Fruit fly (Drosophila melanogaster) whole organism, embryonic: ENCODE results near the gene CG13995.

Experiments used
- Aef1 ChIP-seq: fragments of 200-800 bp; sonication (Bioruptor generic); IDR thresholded peaks from 3 replicates; pipeline ENCODE4 v1.3.6; 2022; ENCODE audit warnings: missing biosample characterization, missing genetic modification characterization
- Antp ChIP-seq: fragments of 200-800 bp; sonication (Bioruptor generic); optimal IDR thresholded peaks from 3 replicates; lab custom pipeline; 2016; ENCODE audit warnings: missing biosample characterization, missing genetic modification characterization
- Bgb ChIP-seq: fragments of 200-800 bp; sonication (Bioruptor generic); IDR thresholded peaks from 2 replicates; pipeline ENCODE4 v1.3.6; 2022; ENCODE audit warnings: missing biosample characterization, missing genetic modification characterization; ENCODE audit not compliant: partially characterized antibody
- Bteb2 ChIP-seq: fragments of 200-800 bp; sonication (Bioruptor generic); optimal IDR thresholded peaks from 2 replicates; lab custom pipeline; 2016; ENCODE audit warnings: missing biosample characterization, missing genetic modification characterization
- CG10274 ChIP-seq: fragments of 200-800 bp; sonication (Bioruptor generic); optimal IDR thresholded peaks from 3 replicates; lab custom pipeline; 2017; ENCODE audit warnings: missing biosample characterization, mild to moderate bottlenecking, missing genetic modification characterization
- CG11695 ChIP-seq: fragments of 200-800 bp; sonication (Bioruptor generic); IDR thresholded peaks from 3 replicates; pipeline ENCODE4 v1.3.6; 2022; ENCODE audit warnings: missing biosample characterization, missing genetic modification characterization
- CG11723 ChIP-seq: fragments of 200-800 bp; sonication (Bioruptor generic); optimal IDR thresholded peaks from 2 replicates; lab custom pipeline; 2017; ENCODE audit warnings: missing biosample characterization, mild to moderate bottlenecking, missing genetic modification characterization
- CG17568 ChIP-seq: fragments of 200-800 bp; sonication (Bioruptor generic); optimal IDR thresholded peaks from 2 replicates; lab custom pipeline; 2018; ENCODE audit warnings: missing biosample characterization, mild to moderate bottlenecking, missing genetic modification characterization, moderate library complexity
- CG17612 ChIP-seq: fragments of 200-800 bp; sonication (Bioruptor generic); IDR thresholded peaks from 2 replicates; pipeline ENCODE4 v1.3.6; 2022; ENCODE audit warnings: missing biosample characterization, missing genetic modification characterization
- CG2875 ChIP-seq: fragments of 200-800 bp; sonication (Bioruptor generic); optimal IDR thresholded peaks from 2 replicates; lab custom pipeline; 2017; ENCODE audit warnings: missing biosample characterization, mild to moderate bottlenecking, missing genetic modification characterization, missing genetic modification reagents
- CG32772 ChIP-seq: fragments of 200-800 bp; sonication (Bioruptor generic); IDR thresholded peaks from 2 replicates; pipeline ENCODE4 v1.3.6; 2022; ENCODE audit warnings: missing biosample characterization, missing genetic modification characterization
- CG34224 ChIP-seq: fragments of 200-800 bp; sonication (Bioruptor generic); IDR thresholded peaks from 3 replicates; pipeline ENCODE4 v1.3.6; 2022; ENCODE audit warnings: missing biosample characterization, missing genetic modification characterization; ENCODE audit not compliant: partially characterized antibody
- CG6175 ChIP-seq: fragments of 200-800 bp; sonication (Bioruptor generic); IDR thresholded peaks from 3 replicates; pipeline ENCODE4 v1.3.6; 2022; ENCODE audit warnings: missing biosample characterization, missing genetic modification characterization
- CG8089 ChIP-seq: fragments of 200-800 bp; sonication (Bioruptor generic); optimal IDR thresholded peaks from 3 replicates; lab custom pipeline; 2016; ENCODE audit warnings: missing biosample characterization, missing genetic modification characterization
- CG9727 ChIP-seq: fragments of 200-800 bp; sonication (Bioruptor generic); optimal IDR thresholded peaks from 3 replicates; lab custom pipeline; 2017; ENCODE audit warnings: missing biosample characterization, mild to moderate bottlenecking, missing genetic modification characterization
- Dek ChIP-seq: fragments of 200-800 bp; sonication (Bioruptor generic); optimal IDR thresholded peaks from 3 replicates; lab custom pipeline; 2019; ENCODE audit warnings: missing biosample characterization, mild to moderate bottlenecking, missing genetic modification characterization, moderate library complexity
- Dip2 ChIP-seq: fragments of 200-800 bp; sonication (Bioruptor generic); IDR thresholded peaks from 2 replicates; pipeline ENCODE4 v1.3.6; 2022; ENCODE audit warnings: missing biosample characterization, missing genetic modification characterization
- E2f1 ChIP-seq: fragments of 200-800 bp; sonication (Bioruptor generic); IDR thresholded peaks from 2 replicates; pipeline ENCODE4 v1.3.6; 2022; ENCODE audit warnings: missing biosample characterization, missing genetic modification characterization
- Eip74EF ChIP-seq, 2 experiments: fragments of 200-800 bp in 1 of 2; fragments of >200 bp in 1 of 2; sonication (Bioruptor generic) in 1 of 2; optimal IDR thresholded peaks; 2 replicates each; lab custom pipeline; 2017 to 2019; ENCODE audit warnings: missing biosample characterization in 2 of 2, missing genetic modification characterization in 2 of 2, mild to moderate bottlenecking in 1 of 2, moderate library complexity in 1 of 2
- GATAe ChIP-seq: fragments of 200-800 bp; sonication (Bioruptor generic); conservative IDR thresholded peaks from 2 replicates; pipeline ENCODE4 v1.3.6; 2022; ENCODE audit warnings: missing biosample characterization, missing genetic modification characterization
- HmgD ChIP-seq: fragments of 200-800 bp; sonication (Bioruptor generic); optimal IDR thresholded peaks from 3 replicates; lab custom pipeline; 2016; ENCODE audit warnings: missing biosample characterization, missing genetic modification characterization
- Hr3 ChIP-seq: fragments of 200-800 bp; sonication (Bioruptor generic); optimal IDR thresholded peaks from 3 replicates; lab custom pipeline; 2016; ENCODE audit warnings: missing biosample characterization, missing genetic modification characterization
- Lim3 ChIP-seq: fragments of 200-800 bp; sonication (Bioruptor generic); IDR thresholded peaks from 2 replicates; pipeline ENCODE4 v1.3.6; 2022; ENCODE audit warnings: missing biosample characterization, missing genetic modification characterization
- Meics ChIP-seq: fragments of 200-800 bp; sonication (Bioruptor generic); optimal IDR thresholded peaks from 2 replicates; lab custom pipeline; 2017; ENCODE audit warnings: missing biosample characterization, mild to moderate bottlenecking, missing genetic modification characterization
- Neu2 ChIP-seq: fragments of 200-800 bp; sonication (Bioruptor generic); optimal IDR thresholded peaks from 3 replicates; lab custom pipeline; 2016; ENCODE audit warnings: missing biosample characterization, missing genetic modification characterization, borderline replicate concordance
- ash1 ChIP-seq: fragments of 200-800 bp; sonication (Bioruptor generic); optimal IDR thresholded peaks from 2 replicates; lab custom pipeline; 2018; ENCODE audit warnings: missing biosample characterization, mild to moderate bottlenecking, missing genetic modification characterization
- az2 ChIP-seq: fragments of 200-800 bp; sonication (Bioruptor generic); optimal IDR thresholded peaks from 3 replicates; lab custom pipeline; 2016; ENCODE audit warnings: missing biosample characterization, missing genetic modification characterization
- btn ChIP-seq: fragments of 200-800 bp; sonication (Bioruptor generic); optimal IDR thresholded peaks from 2 replicates; lab custom pipeline; 2016; ENCODE audit warnings: missing biosample characterization, missing genetic modification characterization
- cato ChIP-seq: fragments of 200-800 bp; sonication (Bioruptor generic); optimal IDR thresholded peaks from 2 replicates; lab custom pipeline; 2016; ENCODE audit warnings: missing biosample characterization, missing genetic modification characterization, borderline replicate concordance
- chinmo ChIP-seq: fragments of 200-800 bp; sonication (Bioruptor generic); IDR thresholded peaks from 4 replicates; pipeline ENCODE4 v1.3.6; 2022; ENCODE audit warnings: missing biosample characterization, missing genetic modification characterization; ENCODE audit not compliant: partially characterized antibody
- corto ChIP-seq: fragments of 200-800 bp; sonication (Bioruptor generic); optimal IDR thresholded peaks from 2 replicates; lab custom pipeline; 2016; ENCODE audit warnings: missing biosample characterization, mild to moderate bottlenecking, missing genetic modification characterization, moderate library complexity
- crc ChIP-seq: fragments of 200-800 bp; sonication (Bioruptor generic); optimal IDR thresholded peaks from 2 replicates; lab custom pipeline; 2016; ENCODE audit warnings: missing biosample characterization, missing genetic modification characterization
- croc ChIP-seq: fragments of 200-800 bp; sonication (Bioruptor generic); conservative IDR thresholded peaks from 3 replicates; pipeline ENCODE4 v1.3.6; 2022; ENCODE audit warnings: missing biosample characterization, missing genetic modification characterization
- dimm ChIP-seq: fragments of 200-800 bp; sonication (Bioruptor generic); IDR thresholded peaks from 2 replicates; pipeline ENCODE4 v1.3.6; 2022; ENCODE audit warnings: missing biosample characterization, missing genetic modification characterization
- eve ChIP-seq, 2 experiments: fragments of >200 bp; optimal IDR thresholded peaks; 2 replicates each; lab custom pipeline; 2017; ENCODE audit warnings: missing biosample characterization in 2 of 2, missing genetic modification characterization in 2 of 2
- fu2 ChIP-seq: fragments of 200-800 bp; sonication (Bioruptor generic); optimal IDR thresholded peaks from 2 replicates; lab custom pipeline; 2016; ENCODE audit warnings: missing biosample characterization, missing genetic modification characterization
- jigr1 ChIP-seq: fragments of 200-800 bp; sonication (Bioruptor generic); IDR thresholded peaks from 3 replicates; pipeline ENCODE4 v1.3.6; 2022; ENCODE audit warnings: missing biosample characterization, missing genetic modification characterization
- lmd ChIP-seq: fragments of 200-800 bp; sonication (Bioruptor generic); IDR thresholded peaks from 2 replicates; pipeline ENCODE4 v1.3.6; 2022; ENCODE audit warnings: missing biosample characterization, missing genetic modification characterization
- lola ChIP-seq, 3 experiments: fragments of >200 bp in 2 of 3; fragments of 200-800 bp in 1 of 3; sonication (Bioruptor generic) in 1 of 3; optimal IDR thresholded peaks; 2 replicates each; lab custom pipeline; 2017 to 2019; ENCODE audit warnings: missing biosample characterization in 3 of 3, missing genetic modification characterization in 3 of 3, mild to moderate bottlenecking in 1 of 3, moderate library complexity in 1 of 3
- pnt ChIP-seq: fragments of 200-800 bp; sonication (Bioruptor generic); optimal IDR thresholded peaks from 3 replicates; lab custom pipeline; 2016; ENCODE audit warnings: missing biosample characterization, missing genetic modification characterization
- seq ChIP-seq: fragments of 200-800 bp; sonication (Bioruptor generic); IDR thresholded peaks from 2 replicates; pipeline ENCODE4 v1.3.6; 2022; ENCODE audit warnings: missing biosample characterization, missing genetic modification characterization
- ssp ChIP-seq: fragments of 200-800 bp; sonication (Bioruptor generic); IDR thresholded peaks from 2 replicates; pipeline ENCODE4 v1.3.6; 2022; ENCODE audit warnings: missing biosample characterization, missing genetic modification characterization
- tap ChIP-seq: fragments of 200-800 bp; optimal IDR thresholded peaks from 3 replicates; lab custom pipeline; 2019; ENCODE audit warnings: missing biosample characterization, mild to moderate bottlenecking, missing genetic modification characterization, moderate library complexity
- trem ChIP-seq: fragments of 200-800 bp; optimal IDR thresholded peaks from 3 replicates; lab custom pipeline; 2019; ENCODE audit warnings: missing biosample characterization, mild to moderate bottlenecking, missing genetic modification characterization, moderate library complexity
- unc-4 ChIP-seq: fragments of 200-800 bp; sonication (Bioruptor generic); IDR thresholded peaks from 2 replicates; pipeline ENCODE4 v1.3.6; 2022; ENCODE audit warnings: missing biosample characterization, missing genetic modification characterization; ENCODE audit not compliant: partially characterized antibody
- vnd ChIP-seq: fragments of 200-800 bp; sonication (Bioruptor generic); IDR thresholded peaks from 3 replicates; pipeline ENCODE4 v1.3.6; 2022; ENCODE audit warnings: missing biosample characterization, missing genetic modification characterization; ENCODE audit not compliant: partially characterized antibody
- zen ChIP-seq: fragments of 200-800 bp; sonication (Bioruptor generic); optimal IDR thresholded peaks from 3 replicates; lab custom pipeline; 2018; ENCODE audit warnings: missing biosample characterization, mild to moderate bottlenecking, missing genetic modification characterization, moderate library complexity

Gene CG13995

DNA sequence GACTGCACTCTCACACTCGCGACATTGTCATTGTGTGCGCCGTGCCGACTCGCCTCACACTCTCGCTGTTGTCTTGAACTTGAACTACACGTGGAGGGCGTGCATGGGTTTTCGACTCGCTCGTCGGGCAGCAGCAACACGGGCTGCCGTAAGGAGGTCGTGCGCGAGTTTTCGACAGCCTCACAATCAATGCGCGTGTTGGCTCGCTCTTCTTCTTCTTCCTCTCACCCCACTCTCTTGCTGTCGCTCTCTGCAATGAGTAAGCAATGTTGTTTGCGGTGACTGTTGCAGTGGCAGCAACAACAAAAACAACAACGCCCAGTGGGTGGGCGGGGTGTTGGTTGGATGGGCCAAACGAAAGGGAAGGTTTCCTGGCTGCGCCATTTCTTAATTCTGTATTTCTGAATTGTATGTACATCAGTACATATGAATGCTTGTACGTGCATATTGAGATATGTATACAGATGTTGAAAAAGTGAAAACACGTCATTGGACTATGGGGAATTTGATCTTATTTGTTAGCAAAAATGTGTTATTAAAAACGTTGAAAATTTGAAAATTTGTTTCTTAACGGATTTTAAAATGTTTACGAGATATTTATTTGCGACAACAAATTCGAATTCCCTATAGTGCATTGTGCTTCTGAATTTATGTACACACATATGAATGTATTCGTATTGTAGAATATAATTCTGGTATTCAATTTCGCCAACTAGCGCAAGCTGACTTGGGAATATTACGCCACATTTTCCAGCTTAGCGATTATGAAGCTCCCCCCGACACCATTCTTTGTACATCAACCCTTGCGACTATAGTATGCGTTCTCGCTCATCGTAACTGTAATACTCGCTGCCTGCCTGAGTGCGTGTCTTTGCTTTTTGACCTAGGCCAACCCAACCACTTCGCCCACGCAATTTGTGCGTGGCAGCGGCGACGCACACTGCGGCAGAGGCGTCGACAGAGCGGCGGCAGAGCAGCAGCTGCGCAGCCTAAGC, 34.6 kb downstream of the CG13995 start (continued):
- TF ChIP-seq CG17568 (peak; percentile 51), chinmo (GFP tag; lab: Robert Waterston, UW) (peak; percentile 100), croc (no peak), vnd (no peak), Antp (GFP tag; lab: Kevin White, UChicago) (no peak), E2f1 (GFP tag; lab: Robert Waterston, UW) (no peak), Meics (GFP tag; lab: Kevin White, UChicago) (peak; percentile 49), az2 (GFP tag; lab: Kevin White, UChicago) (no peak), Aef1 (GFP tag; lab: Robert Waterston, UW) (peak; percentile 30; the same call in 1 of the 3 replicates), Eip74EF (GFP tag; optimal IDR thresholded peaks at IDR 0.05; lab: Kevin White, UChicago) (peak in 1 of 2 experiments; percentile 45), CG2875 (GFP tag; lab: Kevin White, UChicago) (peak; percentile 1), unc-4 (GFP tag; lab: Robert Waterston, UW) (0 out of 2 replicates have a peak, but pooled peaks have one; percentile 38), Hr3 (no peak), lola (GFP tag; optimal IDR thresholded peaks at IDR 0.05; lab: Kevin White, UChicago) (peak in 1 of 3 experiments; percentile 2), CG11695 (GFP tag; lab: Robert Waterston, UW) (peak; percentile 53; the same call in 1 of the 3 replicates), crc (GFP tag; lab: Kevin White, UChicago) (no peak), CG17612 (GFP tag; lab: Robert Waterston, UW) (no peak), ash1 (GFP tag; lab: Kevin White, UChicago) (peak; percentile 58), CG10274 (no peak), eve (GFP tag; optimal IDR thresholded peaks at IDR 0.05; lab: Kevin White, UChicago) (no peak), fu2 (GFP tag; lab: Kevin White, UChicago) (no peak), tap (tag; lab: Kevin White, UChicago) (peak; percentile 12), cato (no peak), CG11723 (GFP tag; lab: Kevin White, UChicago) (no peak), trem (tag; lab: Kevin White, UChicago) (peak; percentile 6), HmgD (GFP tag; lab: Kevin White, UChicago) (peak; percentile 90), Dip2 (GFP tag; lab: Robert Waterston, UW) (no peak), zen (tag; lab: Kevin White, UChicago) (peak; percentile 67), ssp (GFP tag; lab: Robert Waterston, UW) (no peak), CG6175 (GFP tag; lab: Robert Waterston, UW) (peak; percentile 72; the same call in 1 of the 3 replicates), jigr1 (GFP tag; lab: Robert Waterston, UW) (no peak), btn (GFP tag; lab: Kevin White, UChicago) (no peak), CG9727 (GFP tag; lab: Kevin White, UChicago) (peak; percentile 25), CG8089 (GFP tag; lab: Kevin White, UChicago) (no peak), dimm (GFP tag; lab: Robert Waterston, UW) (no peak), CG32772 (GFP tag; lab: Robert Waterston, UW) (no peak), Bgb (GFP tag; lab: Robert Waterston, UW) (peak; percentile 75), pnt (GFP tag; lab: Kevin White, UChicago) (no peak), lmd (GFP tag; lab: Robert Waterston, UW) (peak; percentile 25; the same call in 1 of the 2 replicates), GATAe (GFP tag; lab: Robert Waterston, UW) (peak; percentile 66; the same call in 1 of the 2 replicates), Dek (tag; lab: Kevin White, UChicago) (peak; percentile 5), Lim3 (no peak), CG34224 (GFP tag; lab: Robert Waterston, UW) (peak; percentile 64; the same call in 2 of the 3 replicates), Neu2 (GFP tag; lab: Kevin White, UChicago) (no peak), Bteb2 (peak; percentile 19), seq (GFP tag; lab: Robert Waterston, UW) (peak; percentile 62; the same call in 1 of the 2 replicates), corto (GFP tag; lab: Kevin White, UChicago) (no peak)
